Worm (Caenorhabditis elegans) whole organism, L4/young adult: ENCODE data around the gene B0034.5.

ENCODE experiments used
- W03F9.2 ChIP-seq: fragments of 150-350 bp; optimal IDR thresholded peaks from 2 replicates; lab custom pipeline; 2014; ENCODE audit warnings: missing biosample characterization, missing genetic modification characterization
- dao-5 ChIP-seq: sonication (generic microtip); optimal IDR thresholded peaks from 2 replicates; lab custom pipeline; 2016; ENCODE audit warnings: missing genotype, missing genetic modification characterization, moderate library complexity, missing compliant biosample characterization
- him-1 ChIP-seq: sonication (generic microtip); optimal IDR thresholded peaks from 2 replicates; lab custom pipeline; 2016; ENCODE audit warnings: missing genotype, missing genetic modification reagents, missing genetic modification characterization, missing compliant biosample characterization

DNA sequence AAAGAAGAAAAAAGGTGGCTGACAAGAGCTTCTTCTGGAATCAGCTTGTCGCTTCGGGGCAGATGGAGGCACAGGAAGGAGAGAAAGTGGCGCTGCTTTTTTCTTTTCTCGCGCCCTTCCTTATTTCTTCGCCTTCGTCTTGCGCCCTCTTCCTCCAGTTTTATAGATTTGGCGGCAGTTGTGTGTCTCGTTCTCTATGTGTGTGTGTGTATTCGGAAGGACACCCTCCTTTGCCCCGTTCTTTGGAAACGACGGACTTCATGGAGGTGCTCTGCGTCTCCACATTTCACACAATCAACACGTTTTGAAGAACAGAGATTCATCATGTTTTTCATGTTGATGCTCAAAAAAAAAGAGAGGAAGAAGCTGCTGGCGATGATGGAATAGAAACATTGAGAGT is 26.1 kb downstream of the B0034.5 start:
- no peak for TF ChIP-seq dao-5 (tag; lab: Kevin White, UChicago)
- TF ChIP-seq him-1 (tag; lab: Kevin White, UChicago) = no peak
- no peak for TF ChIP-seq W03F9.2
